Fruit fly (Drosophila melanogaster) S2 (cell line): ENCODE measurements around the gene CG10853.

ENCODE experiments used
- CG8478 ChIP-seq: fragments of >200 bp; optimal IDR thresholded peaks from 2 replicates; lab custom pipeline; 2018
- CTCF ChIP-seq, 2 experiments: fragments of >200 bp; optimal IDR thresholded peaks; 2 replicates each; lab custom pipeline; 2018

dm6 chr3L:3901865-3902490 is 45.7 kb upstream of the CG10853 start:
- no peak for TF ChIP-seq CG8478 (lab: Kevin White, UChicago)
- TF ChIP-seq CTCF (optimal IDR thresholded peaks at IDR 0.05; lab: Kevin White, UChicago): no peak
